Fruit fly (Drosophila melanogaster): ENCODE data around the gene Mst77F.

The Mst77F gene

DNA sequence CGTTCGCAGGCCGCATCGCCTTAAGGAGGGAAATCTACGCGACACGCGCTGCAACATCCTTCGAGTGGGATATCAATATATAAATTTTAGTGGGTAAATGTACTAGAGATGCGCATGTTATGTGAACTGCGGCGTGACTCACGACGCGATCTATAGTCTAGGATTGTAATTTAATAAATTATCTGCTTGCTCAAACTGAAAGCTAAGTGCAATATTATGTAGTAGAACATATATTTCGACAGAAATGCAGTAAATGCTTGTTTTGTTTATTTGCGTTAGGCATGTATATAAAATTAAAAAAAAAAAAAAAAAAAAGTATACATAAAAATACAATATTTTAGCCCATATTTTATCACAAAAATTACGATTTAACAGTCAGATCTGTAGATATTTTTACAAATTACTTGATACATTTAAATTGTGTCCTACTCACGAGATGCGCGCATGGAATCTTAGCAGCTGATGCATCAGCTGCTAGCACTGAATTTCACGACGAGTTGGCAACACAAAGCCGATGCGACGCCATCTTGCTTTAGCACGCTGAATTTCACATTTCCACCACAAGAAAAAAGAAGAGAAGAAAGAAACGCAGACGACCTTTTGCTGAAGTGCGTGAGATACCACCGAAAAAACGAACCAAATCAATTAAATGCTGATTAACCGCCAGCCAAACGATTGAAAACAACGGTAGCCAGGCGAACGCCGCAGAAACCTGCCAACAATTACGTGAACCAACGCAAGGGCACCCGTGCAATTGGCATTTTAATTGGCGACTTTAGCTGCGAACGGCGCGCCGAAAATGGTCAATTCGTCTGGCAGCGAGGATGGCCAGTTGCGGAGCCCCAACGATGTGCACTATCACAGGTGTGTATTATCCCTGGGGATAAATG, 46.6 kb downstream of the Mst77F start, which contains the start of the genes CG4042 and Pitslre:
Gene CG4042 (minus strand): TSS at position 507 of the 890 bp plus-strand sequence.
Gene Pitslre (plus strand): TSS at position 528 of the 890 bp plus-strand sequence.
- TF ChIP-seq Mnt (GFP tag; optimal IDR thresholded peaks at IDR 0.05), result peak; percentile 77
- TF ChIP-seq CG14711 (tag; optimal IDR thresholded peaks at IDR 0.05), result no peak
- TF ChIP-seq Clk (GFP tag; optimal IDR thresholded peaks at IDR 0.05), result no peak
- no peak for TF ChIP-seq pad (GFP tag; optimal IDR thresholded peaks at IDR 0.05)
- TF ChIP-seq CG7045 (GFP tag; optimal IDR thresholded peaks at IDR 0.05), result no peak
- no peak for TF ChIP-seq cic (GFP tag; optimal IDR thresholded peaks at IDR 0.05)
- TF ChIP-seq tj (GFP tag; optimal IDR thresholded peaks at IDR 0.05), result peak; percentile 2
- no peak for TF ChIP-seq ovo (GFP tag; optimal IDR thresholded peaks at IDR 0.05)
- TF ChIP-seq Hr96 (GFP tag; optimal IDR thresholded peaks at IDR 0.05), result no peak
- TF ChIP-seq kay (GFP tag; ENCODE audit: borderline replicate concordance), result peak; percentile 66
- no peak for TF ChIP-seq CG12768 (GFP tag; optimal IDR thresholded peaks at IDR 0.05)
- peak; percentile 28 for TF ChIP-seq Crg-1 (GFP tag; optimal IDR thresholded peaks at IDR 0.05)
- peak; percentile 13 for TF ChIP-seq CG1620 (GFP tag; optimal IDR thresholded peaks at IDR 0.05)
- peak; percentile 63 for TF ChIP-seq toe (GFP tag; optimal IDR thresholded peaks at IDR 0.05)
- TF ChIP-seq CG7101 (tag; optimal IDR thresholded peaks at IDR 0.05), result peak; percentile 9
- TF ChIP-seq CG33017 (tag; optimal IDR thresholded peaks at IDR 0.05), result no peak
- no peak for TF ChIP-seq bab1 (GFP tag; optimal IDR thresholded peaks at IDR 0.05)
- TF ChIP-seq CG5204 (GFP tag; optimal IDR thresholded peaks at IDR 0.05), result no peak
- TF ChIP-seq CG11617 (GFP tag; optimal IDR thresholded peaks at IDR 0.05), result no peak
- TF ChIP-seq cnc (optimal IDR thresholded peaks at IDR 0.05), result no peak

DNA sequence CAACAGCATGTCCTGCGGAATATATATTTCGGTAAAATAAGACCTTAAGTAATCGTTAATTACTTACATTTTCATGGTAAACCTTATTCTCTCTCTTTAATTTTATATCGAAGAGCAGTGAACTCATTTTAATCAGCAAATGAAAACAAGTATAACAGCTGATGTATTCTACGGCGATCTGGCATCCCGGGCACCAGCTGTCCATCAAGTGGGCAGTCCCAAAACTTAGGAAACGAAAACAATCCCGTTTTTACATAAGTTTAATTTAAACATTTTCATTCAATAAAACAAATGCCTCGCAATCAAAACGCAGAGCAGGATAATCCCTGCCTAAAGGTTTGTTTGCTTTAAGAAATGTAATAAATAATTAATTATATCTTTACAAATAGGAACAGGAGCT, 48.5 kb downstream of the Mst77F start, which contains the start of the genes CG4074 and CG4186:
Gene CG4074 (minus strand): TSS at position 151 of the 400 bp plus-strand sequence.
Gene CG4186 (plus strand): TSS at position 237 of the 400 bp plus-strand sequence.
- TF ChIP-seq CG7101 (tag; optimal IDR thresholded peaks at IDR 0.05) (no peak), pad (GFP tag; optimal IDR thresholded peaks at IDR 0.05) (no peak), tj (GFP tag; optimal IDR thresholded peaks at IDR 0.05) (no peak), ovo (GFP tag; optimal IDR thresholded peaks at IDR 0.05) (no peak), Clk (GFP tag; optimal IDR thresholded peaks at IDR 0.05) (no peak), CG14711 (tag; optimal IDR thresholded peaks at IDR 0.05) (no peak), Crg-1 (GFP tag; optimal IDR thresholded peaks at IDR 0.05) (no peak), CG1620 (GFP tag; optimal IDR thresholded peaks at IDR 0.05) (no peak), toe (GFP tag; optimal IDR thresholded peaks at IDR 0.05) (no peak), Mnt (GFP tag; optimal IDR thresholded peaks at IDR 0.05) (peak; percentile 18), CG11617 (GFP tag; optimal IDR thresholded peaks at IDR 0.05) (peak; percentile 17), cnc (optimal IDR thresholded peaks at IDR 0.05) (no peak), CG12768 (GFP tag; optimal IDR thresholded peaks at IDR 0.05) (no peak), CG5204 (GFP tag; optimal IDR thresholded peaks at IDR 0.05) (no peak), CG33017 (tag; optimal IDR thresholded peaks at IDR 0.05) (no peak), CG7045 (GFP tag; optimal IDR thresholded peaks at IDR 0.05) (no peak), kay (GFP tag; ENCODE audit: borderline replicate concordance) (peak; percentile 66), cic (GFP tag; optimal IDR thresholded peaks at IDR 0.05) (no peak), bab1 (GFP tag; optimal IDR thresholded peaks at IDR 0.05) (peak; percentile 17), Hr96 (GFP tag; optimal IDR thresholded peaks at IDR 0.05) (no peak)

DNA sequence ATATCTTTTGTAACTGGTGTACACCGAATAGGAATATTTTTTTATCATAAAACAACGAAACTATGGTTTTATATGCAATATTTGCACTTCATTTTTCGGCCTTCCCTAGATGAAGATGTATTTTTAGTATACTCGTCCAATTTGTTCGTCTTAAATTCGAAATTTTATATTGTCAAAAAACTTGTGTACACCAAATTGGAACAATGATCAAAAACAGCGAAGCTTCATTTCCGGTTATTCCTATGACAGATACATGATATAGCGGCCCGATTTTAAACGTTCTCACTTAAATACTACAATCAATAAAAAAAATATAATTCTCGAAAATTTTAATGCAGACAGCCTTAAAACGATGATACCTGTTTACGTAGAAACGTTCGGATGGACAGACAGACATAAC, 50.6 kb downstream of the Mst77F start:
- TF ChIP-seq toe (GFP tag; optimal IDR thresholded peaks at IDR 0.05) (no peak), CG12768 (GFP tag; optimal IDR thresholded peaks at IDR 0.05) (no peak), tj (GFP tag; optimal IDR thresholded peaks at IDR 0.05) (no peak), bab1 (GFP tag; optimal IDR thresholded peaks at IDR 0.05) (no peak), CG7045 (GFP tag; optimal IDR thresholded peaks at IDR 0.05) (no peak), CG1620 (GFP tag; optimal IDR thresholded peaks at IDR 0.05) (no peak), Mnt (GFP tag; optimal IDR thresholded peaks at IDR 0.05) (no peak), CG11617 (GFP tag; optimal IDR thresholded peaks at IDR 0.05) (no peak), CG5204 (GFP tag; optimal IDR thresholded peaks at IDR 0.05) (no peak), cic (GFP tag; optimal IDR thresholded peaks at IDR 0.05) (no peak), cnc (optimal IDR thresholded peaks at IDR 0.05) (no peak), CG7101 (tag; optimal IDR thresholded peaks at IDR 0.05) (no peak), Clk (GFP tag; optimal IDR thresholded peaks at IDR 0.05) (no peak), CG14711 (tag; optimal IDR thresholded peaks at IDR 0.05) (no peak), ovo (GFP tag; optimal IDR thresholded peaks at IDR 0.05) (no peak), Crg-1 (GFP tag; optimal IDR thresholded peaks at IDR 0.05) (no peak), kay (GFP tag; ENCODE audit: borderline replicate concordance) (no peak)
